Fruit fly (Drosophila melanogaster): Measurements from ENCODE around the gene twin.

dm6 chr3R:24263588-24264413, 42.0 kb upstream of the twin start:
- TF ChIP-seq h (optimal IDR thresholded peaks at IDR 0.05), result no peak
- no peak for TF ChIP-seq ttk (optimal IDR thresholded peaks at IDR 0.05)
- TF ChIP-seq psq (optimal IDR thresholded peaks at IDR 0.05), result no peak
